Worm (Caenorhabditis elegans): Measurements from ENCODE around the gene dnc-2.

dnc-2 gene

DNA sequence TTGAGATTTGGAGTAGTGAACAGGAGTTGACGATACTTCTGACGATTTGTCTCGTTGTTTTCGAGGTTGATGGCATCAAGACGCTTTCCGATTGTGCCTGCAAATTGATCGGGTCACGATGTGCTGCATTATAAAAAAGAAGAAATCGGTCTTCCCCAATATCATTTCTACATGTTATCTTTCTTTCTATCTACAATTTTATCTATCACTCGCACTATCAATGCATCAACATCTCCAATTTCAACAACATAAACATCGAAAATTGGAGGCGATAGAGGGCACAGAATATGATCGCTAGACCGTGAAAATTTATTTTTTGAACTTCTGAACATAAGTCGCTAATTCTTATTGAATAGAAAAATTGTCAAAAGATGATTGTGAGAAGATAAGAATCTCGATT, 49.9 kb downstream of the dnc-2 start:
- TF ChIP-seq flt-1 (GFP tag; IDR thresholded peaks at IDR 0.05) (no peak), ztf-29 (GFP tag; IDR thresholded peaks at IDR 0.05) (no peak), cog-1 (tag; optimal IDR thresholded peaks at IDR 0.05) (no peak)

DNA sequence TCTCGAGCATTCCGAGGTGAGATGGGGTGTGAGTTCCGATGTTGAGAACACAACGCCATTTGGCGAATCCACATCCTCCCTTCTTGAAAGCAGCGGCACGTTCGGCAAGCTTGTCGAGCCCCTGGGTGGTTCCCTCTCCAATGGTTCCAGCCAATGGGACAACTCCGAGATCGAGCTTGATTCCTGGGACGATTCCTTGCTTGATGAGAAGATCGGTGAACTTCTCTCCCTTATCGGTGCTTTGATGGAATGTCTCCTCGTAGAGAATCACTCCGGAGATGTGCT, 50.2 kb downstream of the dnc-2 start:
- TF ChIP-seq cog-1 (tag; optimal IDR thresholded peaks at IDR 0.05) = no peak

DNA sequence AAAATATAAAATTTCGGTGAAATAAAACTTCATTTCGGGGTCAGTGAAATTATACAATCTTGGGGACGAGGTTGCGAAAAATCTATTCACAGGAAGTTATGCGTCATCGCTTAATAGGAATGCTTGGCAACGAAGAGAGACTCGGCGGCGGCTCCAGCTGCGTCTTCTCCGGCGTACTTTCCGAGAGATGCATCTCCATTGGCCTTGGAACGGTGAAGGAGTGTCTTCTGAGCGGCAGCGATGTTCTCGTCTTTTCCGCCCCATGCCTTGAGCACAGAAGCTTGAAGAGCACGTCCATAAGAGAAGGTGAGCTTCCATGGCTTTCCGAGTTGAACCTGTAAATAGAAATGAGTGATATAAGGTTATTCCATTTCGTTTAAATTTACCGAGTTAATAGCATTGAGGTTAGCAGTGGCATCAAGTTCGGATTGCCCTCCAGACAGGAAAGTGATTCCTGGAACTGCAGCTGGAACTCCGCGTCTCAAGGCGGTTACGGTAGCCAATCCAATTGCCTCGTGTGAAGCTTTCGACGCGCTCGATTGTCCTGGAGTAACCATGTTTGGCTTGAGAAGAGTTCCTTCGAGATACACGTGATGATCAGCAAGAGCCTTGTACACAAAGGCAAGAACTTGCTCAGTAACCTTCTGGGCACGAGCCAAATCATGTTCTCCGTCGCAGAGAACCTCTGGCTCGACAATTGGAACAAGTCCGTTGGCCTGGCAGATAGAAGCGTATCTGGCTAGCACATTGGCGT, 50.7 kb downstream of the dnc-2 start:
- no peak for TF ChIP-seq ref-1 (GFP tag; conservative IDR thresholded peaks at IDR 0.05)
- no peak for TF ChIP-seq tab-1 (GFP tag; IDR thresholded peaks at IDR 0.05)
- no peak for TF ChIP-seq T22C8.4 (GFP tag; IDR thresholded peaks at IDR 0.05)
- TF ChIP-seq med-1 (GFP tag; optimal IDR thresholded peaks at IDR 0.05; ENCODE audit: insufficient read depth) = no peak
- TF ChIP-seq klf-2 (GFP tag; conservative IDR thresholded peaks at IDR 0.05) = no peak

All from whole organism, midembryonic.